Worm (Caenorhabditis elegans) whole organism, L4/young adult: Measurements from ENCODE around the gene Y26E6A.2.

Experiments
- W03F9.2 ChIP-seq: fragments of 150-350 bp; optimal IDR thresholded peaks from 2 replicates; lab custom pipeline; 2014; ENCODE audit warnings: missing biosample characterization, missing genetic modification characterization
- dao-5 ChIP-seq: sonication (generic microtip); optimal IDR thresholded peaks from 2 replicates; lab custom pipeline; 2016; ENCODE audit warnings: missing genotype, missing genetic modification characterization, moderate library complexity, missing compliant biosample characterization
- him-1 ChIP-seq: sonication (generic microtip); optimal IDR thresholded peaks from 2 replicates; lab custom pipeline; 2016; ENCODE audit warnings: missing genotype, missing genetic modification reagents, missing genetic modification characterization, missing compliant biosample characterization

ce11 chrX:13886195-13886594, 28.0 kb downstream of the Y26E6A.2 start:
- TF ChIP-seq dao-5 (tag; lab: Kevin White, UChicago) (no peak), him-1 (no peak), W03F9.2 (no peak)
